Fruit fly (Drosophila melanogaster): Measurements from ENCODE around the gene CG15210.

DNA sequence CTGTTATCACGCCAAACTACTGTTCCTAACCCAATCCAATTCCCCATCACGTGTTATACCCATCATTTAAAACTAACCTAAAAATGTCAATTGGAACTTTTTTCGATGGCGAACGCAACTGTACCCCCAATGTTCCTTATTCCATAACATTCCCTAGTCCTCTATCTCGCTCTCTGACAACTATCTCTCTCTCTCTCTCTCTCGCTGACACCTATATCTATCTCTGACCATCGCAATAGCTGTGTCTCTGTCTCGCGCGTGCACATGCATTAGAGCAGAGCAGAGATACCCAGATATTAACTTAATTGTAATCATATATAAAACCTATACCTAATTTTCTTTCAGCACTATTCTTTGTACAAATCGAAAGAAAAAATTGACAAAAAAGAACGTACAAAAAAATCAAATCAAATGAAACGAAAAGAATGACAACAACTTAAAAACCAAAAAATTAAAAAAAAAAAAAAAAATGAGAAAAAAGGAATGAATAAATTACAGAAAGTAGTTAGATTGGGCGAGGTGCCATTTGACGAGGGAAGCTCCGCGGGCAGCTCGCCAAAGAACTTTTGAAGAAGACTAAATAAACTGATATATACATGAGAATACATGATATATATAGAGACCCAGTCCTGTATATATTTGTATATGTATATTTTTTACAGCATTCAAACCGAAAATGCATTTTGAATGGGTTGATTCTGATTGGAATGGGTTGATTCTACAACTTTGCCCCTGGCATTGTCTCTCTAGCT is 26.7 kb downstream of the CG15210 start:
- TF ChIP-seq ovo (GFP tag; optimal IDR thresholded peaks at IDR 0.05) (no peak), CG7101 (tag; optimal IDR thresholded peaks at IDR 0.05) (no peak), CG1620 (GFP tag; optimal IDR thresholded peaks at IDR 0.05) (no peak), toe (GFP tag; optimal IDR thresholded peaks at IDR 0.05) (no peak)
